Worm (Caenorhabditis elegans) whole organism, late embryonic: ENCODE results near the gene T18D3.9.

ENCODE experiments used
- C08G9.2 ChIP-seq: sonication (generic microtip); optimal IDR thresholded peaks from 2 replicates; lab custom pipeline; 2016; ENCODE audit warnings: mild to moderate bottlenecking, missing genetic modification characterization, moderate library complexity, missing compliant biosample characterization
- C38D4.7 ChIP-seq: fragments of 200-800 bp; sonication (Bioruptor generic); optimal IDR thresholded peaks from 2 replicates; lab custom pipeline; 2018; ENCODE audit warnings: mild to moderate bottlenecking, missing genetic modification characterization, moderate library complexity, missing compliant biosample characterization
- F13H6.1 ChIP-seq: sonication (generic microtip); optimal IDR thresholded peaks from 2 replicates; lab custom pipeline; 2016; ENCODE audit warnings: missing genetic modification characterization, missing compliant biosample characterization
- K09A11.1 ChIP-seq: sonication (generic microtip); optimal IDR thresholded peaks from 2 replicates; lab custom pipeline; 2017; ENCODE audit warnings: antibody characterized with exemption, mild to moderate bottlenecking, missing genetic modification characterization, missing compliant biosample characterization; ENCODE audit not compliant: insufficient read depth
- Y22D7AL.16 ChIP-seq: sonication (generic microtip); optimal IDR thresholded peaks from 2 replicates; lab custom pipeline; 2016; ENCODE audit warnings: missing genetic modification characterization, missing compliant biosample characterization
- ceh-14 ChIP-seq: sonication (generic microtip); optimal IDR thresholded peaks from 2 replicates; lab custom pipeline; 2016; ENCODE audit warnings: missing genotype, missing genetic modification characterization, missing compliant biosample characterization
- ceh-19 ChIP-seq: fragments of 200-800 bp; sonication (Bioruptor generic); optimal IDR thresholded peaks from 2 replicates; lab custom pipeline; 2018; ENCODE audit warnings: mild to moderate bottlenecking, missing genetic modification characterization, missing compliant biosample characterization
- ceh-2 ChIP-seq: sonication (generic microtip); optimal IDR thresholded peaks from 2 replicates; lab custom pipeline; 2016; ENCODE audit warnings: missing genotype, missing genetic modification characterization, missing compliant biosample characterization
- ceh-24 ChIP-seq: sonication (generic microtip); optimal IDR thresholded peaks from 2 replicates; lab custom pipeline; 2016; ENCODE audit warnings: mild to moderate bottlenecking, missing genetic modification characterization, missing compliant biosample characterization
- ceh-31 ChIP-seq: sonication (generic microtip); optimal IDR thresholded peaks from 2 replicates; lab custom pipeline; 2016; ENCODE audit warnings: missing genetic modification characterization, missing compliant biosample characterization
- ceh-48 ChIP-seq: sonication (generic microtip); optimal IDR thresholded peaks from 2 replicates; lab custom pipeline; 2016; ENCODE audit warnings: missing genetic modification characterization, inconsistent platforms, missing compliant biosample characterization
- ceh-6 ChIP-seq: fragments of 200-800 bp; sonication (Bioruptor generic); optimal IDR thresholded peaks from 2 replicates; lab custom pipeline; 2018; ENCODE audit warnings: mild to moderate bottlenecking, missing genetic modification characterization, missing compliant biosample characterization
- che-1 ChIP-seq: sonication (generic microtip); optimal IDR thresholded peaks from 2 replicates; lab custom pipeline; 2016; ENCODE audit warnings: mild to moderate bottlenecking, missing genetic modification characterization, missing compliant biosample characterization
- dve-1 ChIP-seq: sonication (generic microtip); optimal IDR thresholded peaks from 2 replicates; lab custom pipeline; 2017; ENCODE audit warnings: antibody characterized with exemption, mild to moderate bottlenecking, missing genetic modification characterization, missing compliant biosample characterization
- elt-4 ChIP-seq: sonication (generic microtip); optimal IDR thresholded peaks from 2 replicates; lab custom pipeline; 2016; ENCODE audit warnings: missing genetic modification characterization, missing compliant biosample characterization
- ets-4 ChIP-seq: sonication (generic microtip); optimal IDR thresholded peaks from 2 replicates; lab custom pipeline; 2016; ENCODE audit warnings: missing genetic modification characterization, missing compliant biosample characterization
- eyg-1 ChIP-seq: sonication (generic microtip); optimal IDR thresholded peaks from 2 replicates; lab custom pipeline; 2016; ENCODE audit warnings: missing genotype, missing genetic modification characterization, missing compliant biosample characterization
- fkh-6 ChIP-seq: sonication (generic microtip); optimal IDR thresholded peaks from 2 replicates; lab custom pipeline; 2016; ENCODE audit warnings: missing genetic modification characterization, missing compliant biosample characterization
- gmeb-2 ChIP-seq: sonication (generic microtip); optimal IDR thresholded peaks from 2 replicates; lab custom pipeline; 2016; ENCODE audit warnings: missing genetic modification characterization, inconsistent platforms, missing compliant biosample characterization
- hlh-30 ChIP-seq: sonication (generic microtip); optimal IDR thresholded peaks from 2 replicates; lab custom pipeline; 2017; ENCODE audit warnings: antibody characterized with exemption, missing genetic modification characterization, missing compliant biosample characterization; ENCODE audit not compliant: insufficient read depth
- hlh-6 ChIP-seq: sonication (generic microtip); optimal IDR thresholded peaks from 2 replicates; lab custom pipeline; 2016; ENCODE audit warnings: missing genotype, missing genetic modification characterization, missing compliant biosample characterization
- lin-11 ChIP-seq: fragments of 200-800 bp; sonication (Bioruptor generic); optimal IDR thresholded peaks from 2 replicates; lab custom pipeline; 2018; ENCODE audit warnings: mild to moderate bottlenecking, missing genetic modification characterization, missing compliant biosample characterization
- nfya-1 ChIP-seq: sonication (generic microtip); optimal IDR thresholded peaks from 2 replicates; lab custom pipeline; 2017; ENCODE audit warnings: missing genetic modification characterization, mild to moderate bottlenecking, missing compliant biosample characterization, antibody characterized with exemption, moderate library complexity
- nhr-11 ChIP-seq: fragments of 150-350 bp; optimal IDR thresholded peaks from 2 replicates; lab custom pipeline; 2014; ENCODE audit warnings: missing biosample characterization, missing genetic modification characterization
- npax-4 ChIP-seq: sonication (generic microtip); optimal IDR thresholded peaks from 2 replicates; lab custom pipeline; 2016; ENCODE audit warnings: missing genetic modification characterization, missing compliant biosample characterization
- odd-2 ChIP-seq: sonication (generic microtip); optimal IDR thresholded peaks from 2 replicates; lab custom pipeline; 2017; ENCODE audit warnings: antibody characterized with exemption, mild to moderate bottlenecking, missing genetic modification characterization, missing compliant biosample characterization
- pha-4 ChIP-seq: fragments of 150-350 bp; optimal IDR thresholded peaks from 2 replicates; lab custom pipeline; 2018; ENCODE audit warnings: missing biosample characterization, missing genetic modification reagents, missing genetic modification characterization
- pqm-1 ChIP-seq: sonication (generic microtip); optimal IDR thresholded peaks from 2 replicates; lab custom pipeline; 2016; ENCODE audit warnings: missing genetic modification characterization, missing compliant biosample characterization
- pros-1 ChIP-seq: fragments of 150-350 bp; optimal IDR thresholded peaks from 2 replicates; lab custom pipeline; 2014; ENCODE audit warnings: missing biosample characterization, missing genetic modification reagents, missing genetic modification characterization
- rnt-1 ChIP-seq: sonication (generic microtip); optimal IDR thresholded peaks from 2 replicates; lab custom pipeline; 2016; ENCODE audit warnings: missing genetic modification characterization, missing compliant biosample characterization
- sdc-2 ChIP-seq: sonication (generic microtip); optimal IDR thresholded peaks from 2 replicates; lab custom pipeline; 2016; ENCODE audit warnings: missing genotype, missing genetic modification characterization, missing compliant biosample characterization
- syd-9 ChIP-seq: sonication (generic microtip); optimal IDR thresholded peaks from 2 replicates; lab custom pipeline; 2016; ENCODE audit warnings: mild to moderate bottlenecking, missing genetic modification characterization, moderate library complexity, missing compliant biosample characterization
- tbx-7 ChIP-seq: sonication (generic microtip); optimal IDR thresholded peaks from 2 replicates; lab custom pipeline; 2016; ENCODE audit warnings: missing genotype, missing genetic modification characterization, missing compliant biosample characterization
- ttx-3 ChIP-seq: sonication (generic microtip); optimal IDR thresholded peaks from 2 replicates; lab custom pipeline; 2016; ENCODE audit warnings: missing genetic modification reagents, missing genetic modification characterization, missing compliant biosample characterization
- unc-3 ChIP-seq, 2 experiments: fragments of 200-800 bp in 1 of 2; sonication (Bioruptor generic) in 1 of 2; sonication (generic microtip) in 1 of 2; conservative IDR thresholded peaks in 1 of 2; optimal IDR thresholded peaks in 1 of 2; 2 replicates each; pipeline versions ENCODE4 v1.3.6 to Lab custom; 2016 to 2022; ENCODE audit warnings: missing compliant biosample characterization in 2 of 2, missing genetic modification characterization in 2 of 2, missing genetic modification reagents in 1 of 2
- unc-42 ChIP-seq: sonication (generic microtip); optimal IDR thresholded peaks from 2 replicates; lab custom pipeline; 2016; ENCODE audit warnings: missing genotype, missing genetic modification characterization, missing compliant biosample characterization
- unc-55 ChIP-seq: sonication (generic microtip); optimal IDR thresholded peaks from 2 replicates; lab custom pipeline; 2017; ENCODE audit warnings: missing biosample characterization, missing genetic modification reagents, missing genetic modification characterization
- unc-86 ChIP-seq: sonication (generic microtip); optimal IDR thresholded peaks from 2 replicates; lab custom pipeline; 2016; ENCODE audit warnings: missing genetic modification characterization, missing compliant biosample characterization
- ztf-16 ChIP-seq: sonication (generic microtip); optimal IDR thresholded peaks from 2 replicates; lab custom pipeline; 2017; ENCODE audit warnings: missing genetic modification characterization, missing compliant biosample characterization

Gene T18D3.9

DNA sequence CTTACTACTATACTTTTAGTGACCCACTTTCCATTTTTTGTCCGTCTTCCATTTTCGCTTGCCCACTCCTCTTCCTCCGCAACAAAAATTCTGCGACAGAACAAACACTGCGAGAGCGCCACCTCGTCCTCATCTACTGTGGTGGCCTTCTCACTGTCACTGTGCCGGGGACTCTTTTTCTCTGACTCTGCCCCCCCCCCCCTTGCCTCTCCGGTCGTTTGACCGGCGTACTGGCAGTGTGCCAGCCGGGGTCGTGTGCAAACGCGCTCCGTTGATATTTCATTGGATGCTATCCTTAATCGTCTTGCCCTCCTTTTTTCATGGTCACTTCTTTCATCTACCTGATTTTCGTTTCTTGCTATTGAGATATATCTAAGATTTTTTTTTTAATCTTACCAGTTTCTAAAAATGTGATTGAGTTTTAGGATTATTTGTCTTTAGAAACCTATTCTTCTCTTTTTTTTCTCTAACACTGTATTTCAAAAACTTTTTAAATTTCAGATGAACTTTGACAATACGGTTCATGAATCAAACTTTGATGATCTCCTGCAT, 26.3 kb upstream of the T18D3.9 start, which contains the start of gene atf-6 (continued):
- TF ChIP-seq rnt-1 (tag; lab: Kevin White, UChicago) (peak; percentile 66), npax-4 (tag; lab: Kevin White, UChicago) (no peak), C38D4.7 (GFP tag; lab: Kevin White, UChicago) (peak; percentile 4), dve-1 (tag; lab: Kevin White, UChicago) (peak; percentile 14), hlh-30 (peak; percentile 44), unc-3 (GFP tag; conservative IDR thresholded peaks at IDR 0.05; lab: Robert Waterston, UW) (no peak), unc-3 (tag; optimal IDR thresholded peaks at IDR 0.05; lab: Kevin White, UChicago) (peak; percentile 26), ceh-24 (no peak), pqm-1 (tag; lab: Kevin White, UChicago) (peak; percentile 7), ceh-6 (GFP tag; lab: Kevin White, UChicago) (peak; percentile 4), pros-1 (tag; lab: Kevin White, UChicago) (peak; percentile 87), odd-2 (tag; lab: Kevin White, UChicago) (no peak), nhr-11 (tag; lab: Kevin White, UChicago) (no peak), che-1 (tag; lab: Kevin White, UChicago) (peak; percentile 34), C08G9.2 (tag; lab: Kevin White, UChicago) (peak; percentile 29), sdc-2 (peak; percentile 80), pha-4 (tag; lab: Kevin White, UChicago) (no peak), K09A11.1 (tag; lab: Kevin White, UChicago) (peak; percentile 21), ceh-19 (GFP tag; lab: Kevin White, UChicago) (peak; percentile 69), lin-11 (tag; lab: Kevin White, UChicago) (peak; percentile 1), F13H6.1 (peak; percentile 9), ceh-48 (tag; lab: Kevin White, UChicago) (peak; percentile 24), ceh-2 (tag; lab: Kevin White, UChicago) (peak; percentile 72), ets-4 (tag; lab: Kevin White, UChicago) (peak; percentile 31), gmeb-2 (peak; percentile 16), ceh-14 (tag; lab: Kevin White, UChicago) (peak; percentile 37), ceh-31 (peak; percentile 90), tbx-7 (tag; lab: Kevin White, UChicago) (peak; percentile 17), eyg-1 (peak; percentile 34)

DNA sequence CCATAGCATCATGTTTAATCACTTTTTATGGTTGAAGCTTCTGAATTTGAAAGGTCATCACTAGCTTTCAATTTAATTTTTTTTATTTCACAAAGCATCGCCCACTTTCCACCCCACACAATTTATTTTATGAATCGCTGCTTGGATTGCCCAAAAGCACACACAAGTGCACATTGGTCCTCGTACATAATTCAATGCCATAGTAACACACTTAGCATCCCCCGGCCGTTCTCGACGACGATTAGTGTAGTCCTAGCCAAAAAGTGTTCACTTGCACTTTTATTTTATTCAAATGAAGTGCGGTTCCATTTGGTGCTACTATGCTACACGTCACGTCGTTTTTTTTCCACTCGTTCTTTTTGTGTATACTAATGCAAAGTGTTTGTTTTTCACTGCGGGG, 24.8 kb upstream of the T18D3.9 start:
- TF ChIP-seq eyg-1 (no peak), unc-42 (tag; lab: Kevin White, UChicago) (peak; percentile 91)

DNA sequence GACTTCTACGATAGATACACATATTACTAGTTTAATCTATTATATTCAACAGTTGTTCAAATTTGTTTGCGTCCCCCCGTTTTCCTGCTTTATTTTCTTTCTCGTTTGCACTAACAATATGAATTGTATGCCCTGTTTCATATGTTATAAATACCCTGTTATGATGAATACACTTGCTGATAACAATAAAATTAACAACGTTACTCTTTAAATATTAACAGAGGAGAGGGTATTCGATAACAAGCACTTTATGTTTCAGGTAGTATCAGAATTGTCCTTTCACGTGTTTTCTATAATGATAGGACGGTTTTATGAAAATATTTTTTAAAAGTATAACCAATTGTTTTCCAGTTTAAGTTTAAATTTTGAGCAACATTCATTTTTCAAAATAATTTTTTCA, 24.2 kb upstream of the T18D3.9 start:
- TF ChIP-seq unc-86 (tag; lab: Kevin White, UChicago) (no peak), F13H6.1 (no peak), elt-4 (tag; lab: Kevin White, UChicago) (no peak), lin-11 (tag; lab: Kevin White, UChicago) (no peak), ttx-3 (no peak), K09A11.1 (tag; lab: Kevin White, UChicago) (no peak), unc-55 (GFP tag; lab: Kevin White, UChicago) (no peak), ceh-19 (GFP tag; lab: Kevin White, UChicago) (no peak), nfya-1 (no peak), hlh-6 (tag; lab: Kevin White, UChicago) (no peak), Y22D7AL.16 (tag; lab: Kevin White, UChicago) (no peak), ztf-16 (tag; lab: Kevin White, UChicago) (no peak), pqm-1 (tag; lab: Kevin White, UChicago) (no peak), fkh-6 (tag; lab: Kevin White, UChicago) (no peak), sdc-2 (no peak), C38D4.7 (GFP tag; lab: Kevin White, UChicago) (no peak), hlh-30 (no peak), syd-9 (tag; lab: Kevin White, UChicago) (no peak), ceh-24 (no peak)
